Worm (Caenorhabditis elegans): ENCODE results near the gene lge-1.

lge-1 gene

ce11 chrX:10953834-10954233 is 12.5 kb upstream of the lge-1 start, which contains the start of gene pbo-4:
TSS of gene pbo-4 (plus strand) at chrX:10954134.
- TF ChIP-seq lin-29 (GFP tag; IDR thresholded peaks at IDR 0.05): no peak
- TF ChIP-seq ces-1 (GFP tag; optimal IDR thresholded peaks at IDR 0.05): no peak
- TF ChIP-seq vab-7 (GFP tag; IDR thresholded peaks at IDR 0.05): no peak
- TF ChIP-seq nhr-102 (tag; optimal IDR thresholded peaks at IDR 0.05): no peak
- TF ChIP-seq dmd-8 (GFP tag; IDR thresholded peaks at IDR 0.05): no peak
- no peak for TF ChIP-seq daf-12 (tag; optimal IDR thresholded peaks at IDR 0.05)
- TF ChIP-seq arid-1 (GFP tag; conservative IDR thresholded peaks at IDR 0.05): no peak
- TF ChIP-seq madf-9 (GFP tag; conservative IDR thresholded peaks at IDR 0.05): no peak

- TF ChIP-seq nhr-11 (tag; optimal IDR thresholded peaks at IDR 0.05) (no peak), mep-1 (tag; optimal IDR thresholded peaks at IDR 0.05) (no peak), daf-16 (GFP tag; optimal IDR thresholded peaks at IDR 0.05) (no peak), daf-16 (tag; optimal IDR thresholded peaks at IDR 0.05) (peak; percentile 21), lin-15B (tag; optimal IDR thresholded peaks at IDR 0.05) (no peak), nhr-48 (tag; optimal IDR thresholded peaks at IDR 0.05) (peak; percentile 25), rbr-2 (tag; optimal IDR thresholded peaks at IDR 0.05) (no peak), nhr-42 (GFP tag; IDR thresholded peaks at IDR 0.05) (no peak), egl-27 (tag; optimal IDR thresholded peaks at IDR 0.05) (no peak), egl-43 (GFP tag; IDR thresholded peaks at IDR 0.05) (no peak), F10B5.3 (tag; optimal IDR thresholded peaks at IDR 0.05) (no peak), unc-39 (tag; optimal IDR thresholded peaks at IDR 0.05) (no peak), F44E2.7 (GFP tag; IDR thresholded peaks at IDR 0.05) (no peak), Y105C5A.15 (GFP tag; IDR thresholded peaks at IDR 0.05) (no peak), lim-7 (GFP tag; IDR thresholded peaks at IDR 0.05) (no peak), Y5F2A.4 (GFP tag; optimal IDR thresholded peaks at IDR 0.05) (no peak), tra-1 (GFP tag; IDR thresholded peaks at IDR 0.05) (peak; percentile 38; the same call in 1 of the 2 replicates), nhr-28 (tag; optimal IDR thresholded peaks at IDR 0.05) (peak; percentile 45), gei-8 (GFP tag; optimal IDR thresholded peaks at IDR 0.05) (no peak), pqm-1 (tag; optimal IDR thresholded peaks at IDR 0.05) (peak; percentile 5), hmg-1.1 (GFP tag; IDR thresholded peaks at IDR 0.05) (no peak), ceh-28 (tag; optimal IDR thresholded peaks at IDR 0.05) (no peak), F49E8.2 (tag; optimal IDR thresholded peaks at IDR 0.05; ENCODE audit: borderline replicate concordance) (no peak), ceh-44 (GFP tag; IDR thresholded peaks at IDR 0.05) (no peak), duxl-1 (tag; optimal IDR thresholded peaks at IDR 0.05; ENCODE audit: poor library complexity) (no peak), spr-1 (tag; optimal IDR thresholded peaks at IDR 0.05) (no peak), dmd-6 (GFP tag; IDR thresholded peaks at IDR 0.05) (peak; percentile 89), tag-97 (GFP tag; IDR thresholded peaks at IDR 0.05) (no peak), php-3 (GFP tag; IDR thresholded peaks at IDR 0.05) (0 out of 2 replicates have a peak, but pooled peaks have one; percentile 48), sdz-12 (GFP tag; optimal IDR thresholded peaks at IDR 0.05) (no peak), nhr-111 (GFP tag; optimal IDR thresholded peaks at IDR 0.05) (no peak), dmd-8 (GFP tag; IDR thresholded peaks at IDR 0.05) (no peak), fos-1 (tag; optimal IDR thresholded peaks at IDR 0.05) (no peak), mxl-2 (GFP tag; conservative IDR thresholded peaks at IDR 0.05) (no peak), ces-1 (GFP tag; optimal IDR thresholded peaks at IDR 0.05) (no peak), unc-62 (GFP tag; optimal IDR thresholded peaks at IDR 0.05 in 1 of 2) (peak in 1 of 2 experiments; percentile 92), unc-62 (tag; optimal IDR thresholded peaks at IDR 0.05) (no peak), hlh-11 (tag; optimal IDR thresholded peaks at IDR 0.05) (peak; percentile 11), mdt-29 (GFP tag; IDR thresholded peaks at IDR 0.05) (no peak), spr-3 (GFP tag; optimal IDR thresholded peaks at IDR 0.05) (no peak), saeg-2 (GFP tag; IDR thresholded peaks at IDR 0.05) (no peak), nhr-237 (tag; optimal IDR thresholded peaks at IDR 0.05) (no peak), nhr-25 (tag; optimal IDR thresholded peaks at IDR 0.05; ENCODE audit: borderline replicate concordance, insufficient read depth) (no peak), lin-29 (GFP tag; IDR thresholded peaks at IDR 0.05) (no peak)
Observed at ce11 chrX:10956972-10957678, 9.2 kb upstream of the lge-1 start.

Measured in whole organism, L4 larva.